Worm (Caenorhabditis elegans) whole organism, early embryonic: ENCODE results near the gene amt-1.

Experiments
- F13C5.2 ChIP-seq: sonication (generic microtip); optimal IDR thresholded peaks from 2 replicates; lab custom pipeline; 2017; ENCODE audit warnings: mild to moderate bottlenecking, missing genetic modification characterization, inconsistent platforms, missing compliant biosample characterization
- aly-1 ChIP-seq: sonication (generic microtip); optimal IDR thresholded peaks from 2 replicates; lab custom pipeline; 2016; ENCODE audit warnings: missing genetic modification characterization, missing compliant biosample characterization
- ama-1 ChIP-seq: fragments of 150-350 bp; optimal IDR thresholded peaks from 2 replicates; lab custom pipeline; 2014
- ceh-13 ChIP-seq: fragments of 200-800 bp; sonication (Bioruptor generic); optimal IDR thresholded peaks from 2 replicates; lab custom pipeline; 2018; ENCODE audit warnings: mild to moderate bottlenecking, missing genetic modification characterization, missing compliant biosample characterization
- flt-1 ChIP-seq: fragments of 200-800 bp; sonication (Bioruptor generic); IDR thresholded peaks from 2 replicates; pipeline ENCODE4 v1.3.6; 2022; ENCODE audit warnings: missing genetic modification characterization, missing compliant biosample characterization
- hmbx-1 ChIP-seq: sonication (generic microtip); optimal IDR thresholded peaks from 2 replicates; lab custom pipeline; 2016; ENCODE audit warnings: mild to moderate bottlenecking, missing genetic modification characterization, missing compliant biosample characterization
- pes-1 ChIP-seq: fragments of 200-800 bp; sonication (Bioruptor generic); IDR thresholded peaks from 2 replicates; pipeline ENCODE4 v1.3.6; 2022; ENCODE audit warnings: missing genetic modification reagents, missing genetic modification characterization, missing compliant biosample characterization

ce11 chrX:4605828-4606227 is 34.6 kb downstream of the amt-1 start, which contains the start of gene spat-3:
- no peak for TF ChIP-seq ama-1 (lab: Kevin White, UChicago)
- no peak for TF ChIP-seq ceh-13 (GFP tag; lab: Kevin White, UChicago)
- TF ChIP-seq pes-1 (GFP tag; lab: Robert Waterston, UW): no peak
- no peak for TF ChIP-seq flt-1
- no peak for TF ChIP-seq hmbx-1 (tag; lab: Kevin White, UChicago)
- TF ChIP-seq F13C5.2 (tag; lab: Kevin White, UChicago): no peak
- TF ChIP-seq aly-1 (tag; lab: Kevin White, UChicago): no peak
